Worm (Caenorhabditis elegans): ENCODE measurements around the gene F59E12.1.

F59E12.1 gene

ce11 chrII:5661735-5662177 lies 7.4 kb downstream of the F59E12.1 start (continued):
- TF ChIP-seq snpc-1.2 (GFP tag; IDR thresholded peaks at IDR 0.05) (peak; percentile 94), ceh-20 (GFP tag; IDR thresholded peaks at IDR 0.05) (peak; percentile 96), dmd-8 (GFP tag; IDR thresholded peaks at IDR 0.05) (peak; percentile 98), ceh-32 (tag; optimal IDR thresholded peaks at IDR 0.05; ENCODE audit: poor library complexity) (peak; percentile 59), spr-3 (GFP tag; optimal IDR thresholded peaks at IDR 0.05) (peak; percentile 94), hlh-11 (tag; optimal IDR thresholded peaks at IDR 0.05) (peak; percentile 87), ceh-62 (tag; optimal IDR thresholded peaks at IDR 0.05) (no peak), egl-27 (tag; optimal IDR thresholded peaks at IDR 0.05) (peak; percentile 78), pha-4 (GFP tag; IDR thresholded peaks at IDR 0.05) (peak; percentile 98), pha-4 (tag; optimal IDR thresholded peaks at IDR 0.05) (no peak), dve-1 (tag; optimal IDR thresholded peaks at IDR 0.05; ENCODE audit: insufficient read depth) (peak; percentile 80), F44E2.7 (GFP tag; IDR thresholded peaks at IDR 0.05) (peak; percentile 94), Y48G9A.11 (GFP tag; IDR thresholded peaks at IDR 0.05) (peak; percentile 95), aly-2 (tag; optimal IDR thresholded peaks at IDR 0.05) (no peak), mes-2 (tag; optimal IDR thresholded peaks at IDR 0.05; ENCODE audit: poor library complexity, severe bottlenecking) (peak; percentile 86), mdl-1 (tag; optimal IDR thresholded peaks at IDR 0.05) (peak; percentile 85 to 87), nhr-102 (tag; optimal IDR thresholded peaks at IDR 0.05) (peak; percentile 70), Y5F2A.4 (GFP tag; optimal IDR thresholded peaks at IDR 0.05) (peak; percentile 81), Y75B8A.6 (GFP tag; IDR thresholded peaks at IDR 0.05) (peak; percentile 98)

ce11 chrII:5663180-5663791 lies 9.0 kb downstream of the F59E12.1 start:
- TF ChIP-seq rbr-2 (tag; optimal IDR thresholded peaks at IDR 0.05) (peak; percentile 13), F44E2.7 (GFP tag; IDR thresholded peaks at IDR 0.05) (no peak), hlh-30 (tag; optimal IDR thresholded peaks at IDR 0.05; ENCODE audit: insufficient read depth) (peak; percentile 73), lsy-2 (tag; optimal IDR thresholded peaks at IDR 0.05) (peak in 1 of 2 experiments; percentile 50), unc-130 (GFP tag; optimal IDR thresholded peaks at IDR 0.05) (no peak), egl-43 (GFP tag; IDR thresholded peaks at IDR 0.05) (no peak), Y48G9A.11 (GFP tag; IDR thresholded peaks at IDR 0.05) (0 out of 2 replicates have a peak, but pooled peaks have one; percentile 37), mep-1 (tag; optimal IDR thresholded peaks at IDR 0.05) (peak; percentile 8), nhr-10 (tag; optimal IDR thresholded peaks at IDR 0.05) (no peak), sdz-12 (GFP tag; optimal IDR thresholded peaks at IDR 0.05) (peak; percentile 5), ceh-28 (tag; optimal IDR thresholded peaks at IDR 0.05) (no peak), aha-1 (tag) (peak; percentile 70), unc-62 (GFP tag; optimal IDR thresholded peaks at IDR 0.05 in 1 of 2) (peak in 1 of 2 experiments; percentile 91), unc-62 (tag; optimal IDR thresholded peaks at IDR 0.05) (no peak), lir-3 (tag; optimal IDR thresholded peaks at IDR 0.05) (no peak)

DNA sequence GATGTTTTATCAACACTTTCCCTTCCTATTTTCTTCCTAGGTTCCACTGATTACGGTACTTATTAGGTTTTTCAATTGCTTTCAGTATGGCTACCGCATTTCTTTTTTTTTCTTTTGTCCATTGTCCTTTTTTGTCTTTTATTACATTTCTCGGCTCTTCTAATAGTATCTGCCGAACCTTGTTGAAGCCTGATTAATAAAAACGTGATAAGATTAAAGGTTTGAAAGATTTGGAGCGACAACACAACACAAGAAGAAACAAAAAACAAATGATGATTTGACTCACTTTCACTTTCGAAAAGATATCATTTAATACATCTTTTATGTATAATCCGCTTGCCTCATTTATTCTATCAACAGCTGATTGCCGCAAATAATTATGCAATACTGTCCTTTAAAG lies 10.7 kb downstream of the F59E12.1 start, which contains the start of gene C25H3.15:
TSS of gene C25H3.15 (plus strand) at position 301 of the 400 bp plus-strand sequence.
- TF ChIP-seq ztf-11 (tag; optimal IDR thresholded peaks at IDR 0.05) (no peak), nhr-102 (tag; optimal IDR thresholded peaks at IDR 0.05) (no peak), saeg-2 (GFP tag; IDR thresholded peaks at IDR 0.05) (no peak)

DNA sequence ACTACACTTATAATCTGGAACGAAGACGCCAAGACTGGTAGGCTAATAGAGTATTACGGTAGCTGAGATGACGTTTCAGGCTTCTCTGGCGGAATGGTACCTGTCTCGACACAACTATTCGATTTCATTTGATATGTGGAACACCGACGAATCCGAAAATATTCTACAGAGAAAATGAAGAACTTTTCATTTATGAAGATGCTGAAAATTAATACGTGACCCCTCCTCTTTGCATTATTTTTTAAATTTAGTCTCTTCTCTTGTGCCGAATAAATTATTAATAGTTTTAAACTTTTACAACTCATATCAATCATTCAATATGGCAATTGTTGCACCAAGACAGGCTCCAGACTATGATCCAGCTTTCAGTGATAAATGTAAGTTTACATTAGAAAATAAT lies 11.7 kb downstream of the F59E12.1 start, which contains the start of gene C25H3.16:
TSS of gene C25H3.16 (plus strand) at position 301 of the 400 bp plus-strand sequence.
- TF ChIP-seq lsy-2 (tag; optimal IDR thresholded peaks at IDR 0.05) = no peak
- no peak for TF ChIP-seq Y5F2A.4 (GFP tag; optimal IDR thresholded peaks at IDR 0.05)
- TF ChIP-seq nhr-10 (tag; optimal IDR thresholded peaks at IDR 0.05) = no peak
